Worm (Caenorhabditis elegans): ENCODE data around the gene krr-1.

DNA sequence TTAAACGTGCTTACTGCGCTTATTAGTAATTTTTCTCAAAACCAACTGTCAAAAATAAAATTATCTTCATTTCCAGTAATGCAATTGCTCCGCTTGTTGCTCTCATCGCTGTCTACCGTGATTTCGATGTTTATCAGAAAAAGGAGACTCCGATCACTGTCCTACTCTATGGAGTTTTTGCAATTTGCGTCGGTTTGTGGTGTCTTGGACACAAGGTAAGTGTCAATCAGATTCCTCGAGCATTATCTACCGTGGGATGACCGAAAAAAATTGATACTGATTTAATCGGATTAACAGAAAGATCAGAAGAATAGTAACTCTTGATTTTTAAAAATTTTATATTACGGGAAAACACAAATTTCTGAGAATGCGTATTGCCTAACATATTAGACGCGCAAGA, 43.7 kb upstream of the krr-1 start:
- TF ChIP-seq Y67H2A.10 (GFP tag; conservative IDR thresholded peaks at IDR 0.05) (no peak), egl-18 (GFP tag; IDR thresholded peaks at IDR 0.05) (no peak), Y53G8AR.9 (GFP tag; conservative IDR thresholded peaks at IDR 0.05) (no peak), ama-1 (optimal IDR thresholded peaks at IDR 0.05) (no peak), ama-1 (GFP tag; optimal IDR thresholded peaks at IDR 0.05) (no peak), pha-4 (tag; optimal IDR thresholded peaks at IDR 0.05) (no peak), F49E8.2 (tag; optimal IDR thresholded peaks at IDR 0.05; ENCODE audit: insufficient read depth) (no peak), sptf-2 (GFP tag; optimal IDR thresholded peaks at IDR 0.05) (no peak), unc-62 (GFP tag; optimal IDR thresholded peaks at IDR 0.05) (no peak), hlh-12 (tag; optimal IDR thresholded peaks at IDR 0.05) (no peak), let-607 (tag; optimal IDR thresholded peaks at IDR 0.05) (no peak)
